Fruit fly (Drosophila melanogaster) whole organism, embryonic: Measurements from ENCODE around the gene wus.
A peak's percentile ranks its signal among the peaks of the same experiment; 100 is the strongest.

Experiments used
- Abd-B ChIP-seq: fragments of 200-800 bp; sonication (Bioruptor generic); optimal IDR thresholded peaks from 2 replicates; lab custom pipeline; 2018; ENCODE audit warnings: missing biosample characterization, mild to moderate bottlenecking, missing genetic modification characterization, moderate library complexity
- Adf1 ChIP-seq: fragments of 200-800 bp; sonication (Bioruptor generic); IDR thresholded peaks from 2 replicates; pipeline ENCODE4 v1.3.6; 2022; ENCODE audit warnings: missing biosample characterization, missing genetic modification characterization
- B-H2 ChIP-seq: fragments of 200-800 bp; sonication (Bioruptor generic); optimal IDR thresholded peaks from 2 replicates; lab custom pipeline; 2018; ENCODE audit warnings: missing biosample characterization, mild to moderate bottlenecking, missing genetic modification characterization
- CG10267 ChIP-seq: fragments of 200-800 bp; sonication (Bioruptor generic); optimal IDR thresholded peaks from 2 replicates; lab custom pipeline; 2018; ENCODE audit warnings: missing biosample characterization, mild to moderate bottlenecking, missing genetic modification characterization, moderate library complexity
- CG10654 ChIP-seq: fragments of 200-800 bp; sonication (Bioruptor generic); optimal IDR thresholded peaks from 2 replicates; lab custom pipeline; 2016; ENCODE audit warnings: missing biosample characterization, missing genetic modification characterization
- CG11085 ChIP-seq: fragments of 200-800 bp; sonication (Bioruptor generic); IDR thresholded peaks from 2 replicates; pipeline ENCODE4 v1.3.6; 2022; ENCODE audit warnings: missing biosample characterization, missing genetic modification characterization
- CG12104 ChIP-seq: fragments of 200-800 bp; sonication (Bioruptor generic); optimal IDR thresholded peaks from 3 replicates; lab custom pipeline; 2016; ENCODE audit warnings: missing biosample characterization, missing genetic modification characterization
- CG1233 ChIP-seq: fragments of 200-800 bp; sonication (Bioruptor generic); optimal IDR thresholded peaks from 4 replicates; lab custom pipeline; 2018; ENCODE audit warnings: missing biosample characterization, mild to moderate bottlenecking, missing genetic modification characterization
- CG13123 ChIP-seq: fragments of 200-800 bp; sonication (Bioruptor generic); optimal IDR thresholded peaks from 2 replicates; lab custom pipeline; 2016; ENCODE audit warnings: missing biosample characterization, missing genetic modification characterization
- CG16779 ChIP-seq: fragments of 200-800 bp; sonication (Bioruptor generic); IDR thresholded peaks from 2 replicates; pipeline ENCODE4 v1.3.6; 2022; ENCODE audit warnings: missing biosample characterization, missing genetic modification characterization
- CG2202 ChIP-seq: fragments of 200-800 bp; sonication (Bioruptor generic); optimal IDR thresholded peaks from 2 replicates; lab custom pipeline; 2018; ENCODE audit warnings: missing biosample characterization, mild to moderate bottlenecking, missing genetic modification characterization
- CG30403 ChIP-seq: fragments of 200-800 bp; sonication (Bioruptor generic); optimal IDR thresholded peaks from 3 replicates; lab custom pipeline; 2016; ENCODE audit warnings: missing biosample characterization, missing genetic modification characterization
- CG3847 ChIP-seq: fragments of 200-800 bp; sonication (Bioruptor generic); IDR thresholded peaks from 2 replicates; pipeline ENCODE4 v1.3.6; 2022; ENCODE audit warnings: missing biosample characterization, missing genetic modification characterization
- CG4424 ChIP-seq: fragments of 200-800 bp; sonication (Bioruptor generic); optimal IDR thresholded peaks from 3 replicates; lab custom pipeline; 2016; ENCODE audit warnings: missing biosample characterization, missing genetic modification characterization
- CG7745 ChIP-seq: fragments of 200-800 bp; sonication (Bioruptor generic); optimal IDR thresholded peaks from 2 replicates; lab custom pipeline; 2018; ENCODE audit warnings: missing biosample characterization, mild to moderate bottlenecking, missing genetic modification characterization, moderate library complexity
- CG7839 ChIP-seq: fragments of 200-800 bp; sonication (Bioruptor generic); optimal IDR thresholded peaks from 3 replicates; lab custom pipeline; 2018; ENCODE audit warnings: missing biosample characterization, mild to moderate bottlenecking, missing genetic modification characterization, moderate library complexity
- CG9727 ChIP-seq: fragments of 200-800 bp; sonication (Bioruptor generic); optimal IDR thresholded peaks from 3 replicates; lab custom pipeline; 2017; ENCODE audit warnings: missing biosample characterization, mild to moderate bottlenecking, missing genetic modification characterization
- CG9797 ChIP-seq: fragments of 200-800 bp; sonication (Bioruptor generic); optimal IDR thresholded peaks from 3 replicates; lab custom pipeline; 2018; ENCODE audit warnings: missing biosample characterization, mild to moderate bottlenecking, missing genetic modification characterization
- Dad ChIP-seq: fragments of 200-800 bp; sonication (Bioruptor generic); optimal IDR thresholded peaks from 3 replicates; lab custom pipeline; 2016; ENCODE audit warnings: missing biosample characterization, missing genetic modification characterization
- Hr3 ChIP-seq: fragments of 200-800 bp; sonication (Bioruptor generic); optimal IDR thresholded peaks from 3 replicates; lab custom pipeline; 2016; ENCODE audit warnings: missing biosample characterization, missing genetic modification characterization
- Hsf ChIP-seq: fragments of 200-800 bp; sonication (Bioruptor generic); optimal IDR thresholded peaks from 3 replicates; lab custom pipeline; 2016; ENCODE audit warnings: missing biosample characterization, missing genetic modification characterization
- Jarid2 ChIP-seq: fragments of 200-800 bp; sonication (Bioruptor generic); optimal IDR thresholded peaks from 3 replicates; lab custom pipeline; 2017; ENCODE audit warnings: mild to moderate bottlenecking, missing biosample characterization, missing genetic modification reagents, missing genetic modification characterization
- Lim3 ChIP-seq: fragments of 200-800 bp; sonication (Bioruptor generic); IDR thresholded peaks from 2 replicates; pipeline ENCODE4 v1.3.6; 2022; ENCODE audit warnings: missing biosample characterization, missing genetic modification characterization
- Lpt ChIP-seq: fragments of >200 bp; optimal IDR thresholded peaks from 2 replicates; lab custom pipeline; 2018; ENCODE audit warnings: missing biosample characterization, missing genetic modification characterization
- MTF-1 ChIP-seq: fragments of 200-800 bp; sonication (Bioruptor generic); optimal IDR thresholded peaks from 2 replicates; lab custom pipeline; 2018; ENCODE audit warnings: missing biosample characterization, mild to moderate bottlenecking, missing genetic modification characterization, borderline replicate concordance
- Mad ChIP-seq: fragments of 200-800 bp; sonication (Bioruptor generic); optimal IDR thresholded peaks from 2 replicates; lab custom pipeline; 2016; ENCODE audit warnings: missing biosample characterization, missing genetic modification characterization
- NC2α ChIP-seq: fragments of 200-800 bp; sonication (Bioruptor generic); optimal IDR thresholded peaks from 2 replicates; lab custom pipeline; 2016; ENCODE audit warnings: missing biosample characterization, missing genetic modification characterization
- NfI ChIP-seq: fragments of 200-800 bp; sonication (Bioruptor generic); optimal IDR thresholded peaks from 3 replicates; lab custom pipeline; 2018; ENCODE audit warnings: missing biosample characterization, mild to moderate bottlenecking, missing genetic modification characterization, moderate library complexity
- Ravus ChIP-seq: fragments of 200-800 bp; sonication (Bioruptor generic); IDR thresholded peaks from 2 replicates; pipeline ENCODE4 v1.3.6; 2022; ENCODE audit warnings: missing biosample characterization, missing genetic modification characterization
- Sox100B ChIP-seq: fragments of 200-800 bp; sonication (Bioruptor generic); optimal IDR thresholded peaks from 3 replicates; lab custom pipeline; 2018; ENCODE audit warnings: missing biosample characterization, mild to moderate bottlenecking, missing genetic modification characterization
- Stat92E ChIP-seq, 3 experiments: fragments of >200 bp in 2 of 3; fragments of 200-800 bp in 1 of 3; sonication (Bioruptor generic) in 1 of 3; optimal IDR thresholded peaks; 2 replicates each; lab custom pipeline; 2017 to 2019; ENCODE audit warnings: missing biosample characterization in 3 of 3, missing genetic modification characterization in 3 of 3, mild to moderate bottlenecking in 1 of 3, moderate library complexity in 1 of 3
- Tbp ChIP-seq: fragments of >200 bp; optimal IDR thresholded peaks from 2 replicates; lab custom pipeline; 2018; ENCODE audit warnings: missing biosample characterization, missing genetic modification characterization
- Trl ChIP-seq, 3 experiments: fragments of >200 bp in 2 of 3; fragments of 200-800 bp in 1 of 3; sonication (Bioruptor generic) in 1 of 3; optimal IDR thresholded peaks; 2 replicates in 1 of 3; 3 replicates in 2 of 3; lab custom pipeline; 2016 to 2017; ENCODE audit warnings: missing biosample characterization in 1 of 3, missing genetic modification characterization in 1 of 3
- al ChIP-seq: fragments of 200-800 bp; sonication (Bioruptor generic); IDR thresholded peaks from 2 replicates; pipeline ENCODE4 v1.3.6; 2022; ENCODE audit warnings: missing biosample characterization, missing genetic modification characterization
- ara ChIP-seq: fragments of 200-800 bp; sonication (Bioruptor generic); IDR thresholded peaks from 2 replicates; pipeline ENCODE4 v1.3.6; 2022; ENCODE audit warnings: missing biosample characterization, missing genetic modification characterization
- bsh ChIP-seq, 2 experiments: fragments of 200-800 bp; sonication (Bioruptor generic); optimal IDR thresholded peaks; 2 replicates each; lab custom pipeline; 2017 to 2018; ENCODE audit warnings: mild to moderate bottlenecking in 2 of 2, missing biosample characterization in 2 of 2, missing genetic modification characterization in 2 of 2, moderate library complexity in 1 of 2
- dmrt11E ChIP-seq: fragments of 200-800 bp; sonication (Bioruptor generic); optimal IDR thresholded peaks from 3 replicates; lab custom pipeline; 2018; ENCODE audit warnings: missing biosample characterization, mild to moderate bottlenecking, missing genetic modification characterization, moderate library complexity
- en ChIP-seq: fragments of 200-800 bp; sonication (Bioruptor generic); optimal IDR thresholded peaks from 2 replicates; lab custom pipeline; 2016; ENCODE audit warnings: missing biosample characterization, missing genetic modification characterization
- gcm ChIP-seq: fragments of 200-800 bp; sonication (Bioruptor generic); optimal IDR thresholded peaks from 2 replicates; lab custom pipeline; 2019; ENCODE audit warnings: missing biosample characterization, mild to moderate bottlenecking, missing genetic modification characterization, moderate library complexity
- h ChIP-seq: fragments of >200 bp; optimal IDR thresholded peaks from 2 replicates; lab custom pipeline; 2017
- hbn ChIP-seq: fragments of 200-800 bp; sonication (Bioruptor generic); IDR thresholded peaks from 2 replicates; pipeline ENCODE4 v1.3.6; 2022; ENCODE audit warnings: missing biosample characterization, missing genetic modification characterization; ENCODE audit not compliant: partially characterized antibody
- kni ChIP-seq: fragments of 200-800 bp; sonication (Bioruptor generic); optimal IDR thresholded peaks from 3 replicates; lab custom pipeline; 2017; ENCODE audit warnings: mild to moderate bottlenecking, missing biosample characterization, missing genetic modification reagents, missing genetic modification characterization
- nmo ChIP-seq: fragments of 200-800 bp; sonication (Bioruptor generic); optimal IDR thresholded peaks from 2 replicates; lab custom pipeline; 2018; ENCODE audit warnings: missing biosample characterization, mild to moderate bottlenecking, missing genetic modification characterization, moderate library complexity
- org-1 ChIP-seq: fragments of 200-800 bp; sonication (Bioruptor generic); optimal IDR thresholded peaks from 2 replicates; lab custom pipeline; 2017; ENCODE audit warnings: missing biosample characterization, missing genetic modification characterization
- pho ChIP-seq: fragments of 200-800 bp; sonication (Bioruptor generic); optimal IDR thresholded peaks from 2 replicates; lab custom pipeline; 2016; ENCODE audit warnings: missing biosample characterization, missing genetic modification characterization
- row ChIP-seq: fragments of 200-800 bp; sonication (Bioruptor generic); IDR thresholded peaks from 3 replicates; pipeline ENCODE4 v1.3.6; 2022; ENCODE audit warnings: missing biosample characterization, missing genetic modification characterization
- slbo ChIP-seq: fragments of 200-800 bp; sonication (Bioruptor generic); IDR thresholded peaks from 2 replicates; pipeline ENCODE4 v1.3.6; 2022; ENCODE audit warnings: missing biosample characterization, missing genetic modification characterization
- sr ChIP-seq: fragments of 200-800 bp; sonication (Bioruptor generic); IDR thresholded peaks from 3 replicates; pipeline ENCODE4 v1.3.6; 2022; ENCODE audit warnings: missing biosample characterization, missing genetic modification characterization
- tgo ChIP-seq: fragments of 200-800 bp; sonication (Bioruptor generic); IDR thresholded peaks from 3 replicates; pipeline ENCODE4 v1.3.6; 2022; ENCODE audit warnings: missing biosample characterization, missing genetic modification characterization

Gene wus

dm6 chrX:16930465-16931286 is 10.0 kb downstream of the wus start (continued):
- TF ChIP-seq Mad = no peak
- no peak; the same call in 1 of the 2 replicates for TF ChIP-seq Ravus (GFP tag; lab: Robert Waterston, UW)
- peak; percentile 38 for TF ChIP-seq NfI
- peak; percentile 70 for TF ChIP-seq Sox100B (GFP tag; lab: Kevin White, UChicago)
- 0 out of 2 replicates have a peak, but pooled peaks have one; percentile 34 for TF ChIP-seq Lim3 (GFP tag; lab: Robert Waterston, UW)
- TF ChIP-seq Dad = no peak
- peak; percentile 75 for TF ChIP-seq row
- peak; percentile 27 to 67 for TF ChIP-seq bsh (GFP tag; optimal IDR thresholded peaks at IDR 0.05; lab: Kevin White, UChicago)
- TF ChIP-seq CG4424 (GFP tag; lab: Kevin White, UChicago) = peak; percentile 64
- peak; percentile 72 for TF ChIP-seq nmo (GFP tag; lab: Kevin White, UChicago)
- peak; percentile 60 for TF ChIP-seq CG3847 (GFP tag; lab: Robert Waterston, UW)
- TF ChIP-seq CG12104 = peak; percentile 50
- TF ChIP-seq hbn (GFP tag; lab: Robert Waterston, UW) = no peak
- TF ChIP-seq CG13123 (GFP tag; lab: Kevin White, UChicago) = no peak
- peak; percentile 74 for TF ChIP-seq tgo (GFP tag; lab: Robert Waterston, UW)
- TF ChIP-seq al = peak; percentile 56
- peak; percentile 54 for TF ChIP-seq CG10267 (tag; lab: Kevin White, UChicago)
- TF ChIP-seq Hsf (GFP tag; lab: Kevin White, UChicago) = peak; percentile 19
- no peak for TF ChIP-seq Lpt (GFP tag; lab: Kevin White, UChicago)
- TF ChIP-seq NC2α (GFP tag; lab: Kevin White, UChicago) = no peak
- no peak for TF ChIP-seq CG7745 (tag; lab: Kevin White, UChicago)
- TF ChIP-seq CG11085 = 0 out of 2 replicates have a peak, but pooled peaks have one; percentile 24
- no peak for TF ChIP-seq kni (GFP tag; lab: Kevin White, UChicago)
- TF ChIP-seq CG1233 = no peak
- TF ChIP-seq CG9727 (GFP tag; lab: Kevin White, UChicago) = peak; percentile 58
- TF ChIP-seq Adf1 = no peak
- TF ChIP-seq h (lab: Kevin White, UChicago) = no peak
- TF ChIP-seq org-1 (GFP tag; lab: Kevin White, UChicago) = peak; percentile 19
- TF ChIP-seq dmrt11E (tag; lab: Kevin White, UChicago) = peak; percentile 31
- no peak for TF ChIP-seq Tbp (GFP tag; lab: Kevin White, UChicago)
- no peak for TF ChIP-seq CG10654
- TF ChIP-seq CG16779 (GFP tag; lab: Robert Waterston, UW) = no peak
- no peak for TF ChIP-seq Stat92E (GFP tag; optimal IDR thresholded peaks at IDR 0.05; lab: Kevin White, UChicago)
- TF ChIP-seq CG9797 = no peak
- peak; percentile 26 for TF ChIP-seq Jarid2 (GFP tag; lab: Kevin White, UChicago)
- TF ChIP-seq B-H2 = peak; percentile 4
- no peak for TF ChIP-seq en (GFP tag; lab: Kevin White, UChicago)
- TF ChIP-seq sr (GFP tag; lab: Robert Waterston, UW) = no peak
- peak; percentile 57; the same call in 1 of the 2 replicates for TF ChIP-seq ara (GFP tag; lab: Robert Waterston, UW)
- TF ChIP-seq CG2202 = peak; percentile 3
- peak; percentile 65 for TF ChIP-seq Hr3 (GFP tag; lab: Kevin White, UChicago)
- peak; percentile 34 for TF ChIP-seq gcm (GFP tag; lab: Kevin White, UChicago)
- TF ChIP-seq MTF-1 (GFP tag; lab: Kevin White, UChicago) = peak; percentile 29
- peak; percentile 41 for TF ChIP-seq Abd-B (GFP tag; lab: Kevin White, UChicago)
- no peak for TF ChIP-seq Trl (optimal IDR thresholded peaks at IDR 0.05; lab: Kevin White, UChicago)
- peak; percentile 24 for TF ChIP-seq Trl (GFP tag; optimal IDR thresholded peaks at IDR 0.05; lab: Kevin White, UChicago)
- TF ChIP-seq pho (GFP tag; lab: Kevin White, UChicago) = no peak
- peak; percentile 71 for TF ChIP-seq CG30403
- TF ChIP-seq CG7839 (tag; lab: Kevin White, UChicago) = peak; percentile 77
- TF ChIP-seq slbo = peak; percentile 68
